Fruit fly (Drosophila melanogaster) whole organism: ENCODE data around the gene LSm7.

Experiments
- CG8478 ChIP-seq: fragments of >200 bp; optimal IDR thresholded peaks from 2 replicates; lab custom pipeline; 2018; ENCODE audit warnings: inconsistent platforms
- EcR ChIP-seq, 2 experiments: fragments of >200 bp; optimal IDR thresholded peaks; 2 replicates each; lab custom pipeline; 2017; ENCODE audit warnings: missing biosample characterization in 2 of 2, missing genetic modification characterization in 2 of 2, missing genetic modification reagents in 2 of 2
- psq ChIP-seq: fragments of >200 bp; optimal IDR thresholded peaks from 2 replicates; lab custom pipeline; 2017
- usp ChIP-seq: fragments of >200 bp; optimal IDR thresholded peaks from 2 replicates; lab custom pipeline; 2017; ENCODE audit warnings: missing biosample characterization, missing genetic modification characterization, mixed read lengths

dm6 chr2L:16752340-16752739, 9.4 kb upstream of the LSm7 start:
- TF ChIP-seq EcR (GFP tag; optimal IDR thresholded peaks at IDR 0.05; lab: Kevin White, UChicago) (no peak), CG8478 (lab: Kevin White, UChicago) (no peak), usp (no peak), psq (lab: Kevin White, UChicago) (no peak)
